Worm (Caenorhabditis elegans) whole organism, L4 larva: ENCODE data around the gene hlh-26.
A peak's percentile ranks its signal among the peaks of the same experiment; 100 is the strongest.

Source experiments
- F44E2.7 ChIP-seq: fragments of 200-800 bp; sonication (Bioruptor generic); IDR thresholded peaks from 2 replicates; pipeline ENCODE4 v2.1.2; 2022; ENCODE audit warnings: missing genetic modification characterization, missing compliant biosample characterization
- Y48G9A.11 ChIP-seq: fragments of 200-800 bp; sonication (Bioruptor generic); IDR thresholded peaks from 2 replicates; pipeline ENCODE4 v1.3.6; 2022; ENCODE audit warnings: missing genetic modification reagents, missing genetic modification characterization, missing compliant biosample characterization
- Y5F2A.4 ChIP-seq: fragments of 200-800 bp; sonication (Bioruptor generic); optimal IDR thresholded peaks from 2 replicates; lab custom pipeline; 2018; ENCODE audit warnings: mild to moderate bottlenecking, missing genetic modification characterization, missing compliant biosample characterization
- ZK337.2 ChIP-seq: fragments of 200-800 bp; sonication (Bioruptor generic); IDR thresholded peaks from 2 replicates; pipeline ENCODE4 v1.3.6; 2022; ENCODE audit warnings: missing genetic modification reagents, missing genetic modification characterization, missing compliant biosample characterization
- aha-1 ChIP-seq: fragments of 150-350 bp; peaks from one replicate; lab custom pipeline; 2014; ENCODE audit warnings: missing biosample characterization, missing genetic modification characterization
- ceh-20 ChIP-seq: fragments of 200-800 bp; sonication (Bioruptor generic); IDR thresholded peaks from 2 replicates; pipeline ENCODE4 v1.3.6; 2022; ENCODE audit warnings: missing genetic modification reagents, missing genetic modification characterization, missing compliant biosample characterization
- ces-1 ChIP-seq: fragments of 150-350 bp; sonication (generic microtip); optimal IDR thresholded peaks from 4 replicates; lab custom pipeline; 2014; ENCODE audit warnings: missing biosample characterization, missing genetic modification reagents, missing genetic modification characterization
- cey-2 ChIP-seq: sonication (generic microtip); optimal IDR thresholded peaks from 3 replicates; lab custom pipeline; 2017; ENCODE audit warnings: missing genetic modification characterization, mild to moderate bottlenecking, missing compliant biosample characterization, antibody characterized with exemption, borderline replicate concordance; ENCODE audit not compliant: insufficient read depth
- daf-12 ChIP-seq: fragments of 150-350 bp; optimal IDR thresholded peaks from 2 replicates; lab custom pipeline; 2014; ENCODE audit warnings: missing biosample characterization, missing genetic modification reagents, missing genetic modification characterization
- daf-16 ChIP-seq, 3 experiments: sonication (generic microtip); optimal IDR thresholded peaks; 2 replicates each; lab custom pipeline; 2016 to 2017; ENCODE audit warnings: missing genetic modification characterization in 3 of 3, missing genetic modification reagents in 3 of 3, mild to moderate bottlenecking in 2 of 3, missing compliant biosample characterization in 2 of 3, missing biosample characterization in 1 of 3, moderate library complexity in 1 of 3
- dmd-6 ChIP-seq: fragments of 200-800 bp; sonication (Bioruptor generic); IDR thresholded peaks from 2 replicates; pipeline ENCODE4 v1.3.6; 2022; ENCODE audit warnings: missing genetic modification reagents, missing genetic modification characterization, missing compliant biosample characterization
- duxl-1 ChIP-seq: sonication (generic microtip); optimal IDR thresholded peaks from 2 replicates; lab custom pipeline; 2016; ENCODE audit warnings: mild to moderate bottlenecking, missing genetic modification characterization, moderate library complexity, missing compliant biosample characterization; ENCODE audit not compliant: poor library complexity
- dve-1 ChIP-seq: sonication (generic microtip); optimal IDR thresholded peaks from 2 replicates; lab custom pipeline; 2017; ENCODE audit warnings: antibody characterized with exemption, mild to moderate bottlenecking, missing genetic modification characterization, missing compliant biosample characterization; ENCODE audit not compliant: insufficient read depth
- egl-43 ChIP-seq: fragments of 200-800 bp; sonication (Bioruptor generic); IDR thresholded peaks from 2 replicates; pipeline ENCODE4 v1.3.6; 2022; ENCODE audit warnings: missing genetic modification reagents, missing genetic modification characterization, missing compliant biosample characterization
- fkh-10 ChIP-seq: fragments of 150-350 bp; optimal IDR thresholded peaks from 2 replicates; lab custom pipeline; 2014; ENCODE audit warnings: missing biosample characterization, missing genetic modification reagents, missing genetic modification characterization
- gei-8 ChIP-seq: fragments of 200-800 bp; sonication (Bioruptor generic); optimal IDR thresholded peaks from 2 replicates; lab custom pipeline; 2018; ENCODE audit warnings: mild to moderate bottlenecking, missing genetic modification characterization, missing compliant biosample characterization
- hif-1 ChIP-seq, 2 experiments: sonication (generic microtip); optimal IDR thresholded peaks; 2 replicates each; lab custom pipeline; 2016 to 2017; ENCODE audit warnings: missing compliant biosample characterization in 2 of 2, missing genetic modification characterization in 2 of 2, missing genetic modification reagents in 2 of 2, missing genotype in 2 of 2, mild to moderate bottlenecking in 1 of 2
- hlh-30 ChIP-seq: sonication (generic microtip); optimal IDR thresholded peaks from 2 replicates; lab custom pipeline; 2017; ENCODE audit warnings: antibody characterized with exemption, mild to moderate bottlenecking, missing genetic modification characterization, missing compliant biosample characterization; ENCODE audit not compliant: insufficient read depth
- lim-7 ChIP-seq: fragments of 200-800 bp; sonication (Bioruptor generic); IDR thresholded peaks from 2 replicates; pipeline ENCODE4 v1.3.6; 2022; ENCODE audit warnings: missing genetic modification characterization, missing compliant biosample characterization
- lin-1 ChIP-seq: fragments of 200-800 bp; sonication (Bioruptor generic); IDR thresholded peaks from 2 replicates; pipeline ENCODE4 v1.3.6; 2022; ENCODE audit warnings: missing genetic modification reagents, missing genetic modification characterization, missing compliant biosample characterization
- lin-15B ChIP-seq: fragments of 150-350 bp; sonication (generic microtip); optimal IDR thresholded peaks from 3 replicates; lab custom pipeline; 2014; ENCODE audit warnings: missing biosample characterization, missing genetic modification characterization
- lin-38 ChIP-seq: fragments of 200-800 bp; sonication (Bioruptor generic); IDR thresholded peaks from 2 replicates; pipeline ENCODE4 v1.3.6; 2022; ENCODE audit warnings: missing genetic modification reagents, missing genetic modification characterization, missing compliant biosample characterization
- lsy-2 ChIP-seq, 2 experiments: fragments of 150-350 bp in 1 of 2; sonication (generic microtip) in 1 of 2; optimal IDR thresholded peaks; 2 replicates each; lab custom pipeline; 2014 to 2017; ENCODE audit warnings: missing biosample characterization in 2 of 2, missing genetic modification characterization in 2 of 2
- madf-5 ChIP-seq, 2 experiments: fragments of 200-800 bp; sonication (Bioruptor generic); IDR thresholded peaks; 2 replicates each; pipeline ENCODE4 v1.3.6; 2022; ENCODE audit warnings: missing compliant biosample characterization in 2 of 2, missing genetic modification characterization in 2 of 2
- mdl-1 ChIP-seq, 2 experiments: fragments of 150-350 bp in 1 of 2; sonication (generic microtip) in 1 of 2; optimal IDR thresholded peaks; 2 replicates each; lab custom pipeline; 2014 to 2017; ENCODE audit warnings: missing biosample characterization in 2 of 2, missing genetic modification characterization in 2 of 2
- mdt-29 ChIP-seq: fragments of 200-800 bp; sonication (Bioruptor generic); IDR thresholded peaks from 2 replicates; pipeline ENCODE4 v1.3.6; 2022; ENCODE audit warnings: missing genetic modification reagents, missing genetic modification characterization, missing compliant biosample characterization
- mep-1 ChIP-seq: fragments of 150-350 bp; sonication (generic microtip); optimal IDR thresholded peaks from 3 replicates; lab custom pipeline; 2014; ENCODE audit warnings: missing biosample characterization, missing genetic modification characterization
- mes-2 ChIP-seq: sonication (generic microtip); optimal IDR thresholded peaks from 2 replicates; lab custom pipeline; 2016; ENCODE audit warnings: missing genotype, mild to moderate bottlenecking, missing genetic modification characterization, missing compliant biosample characterization; ENCODE audit not compliant: poor library complexity, severe bottlenecking
- mxl-2 ChIP-seq: fragments of 200-800 bp; sonication (Bioruptor generic); conservative IDR thresholded peaks from 2 replicates; pipeline ENCODE4 v1.3.6; 2022; ENCODE audit warnings: missing genetic modification reagents, missing genetic modification characterization, missing compliant biosample characterization
- mxl-3 ChIP-seq: fragments of 200-800 bp; sonication (Bioruptor generic); optimal IDR thresholded peaks from 2 replicates; lab custom pipeline; 2018; ENCODE audit warnings: mild to moderate bottlenecking, missing genetic modification characterization, missing compliant biosample characterization
- nhr-10 ChIP-seq: fragments of 150-350 bp; optimal IDR thresholded peaks from 2 replicates; lab custom pipeline; 2014; ENCODE audit warnings: missing biosample characterization, missing genetic modification characterization
- nhr-102 ChIP-seq: sonication (generic microtip); optimal IDR thresholded peaks from 2 replicates; lab custom pipeline; 2016; ENCODE audit warnings: mild to moderate bottlenecking, missing genetic modification characterization, moderate library complexity, missing compliant biosample characterization
- nhr-41 ChIP-seq: fragments of 200-800 bp; sonication (Bioruptor generic); IDR thresholded peaks from 2 replicates; pipeline ENCODE4 v1.3.6; 2022; ENCODE audit warnings: missing genetic modification reagents, missing genetic modification characterization, missing compliant biosample characterization
- nhr-42 ChIP-seq: fragments of 200-800 bp; sonication (Bioruptor generic); IDR thresholded peaks from 2 replicates; pipeline ENCODE4 v1.3.6; 2022; ENCODE audit warnings: missing genetic modification characterization, missing compliant biosample characterization
- nhr-76 ChIP-seq: fragments of 150-350 bp; optimal IDR thresholded peaks from 2 replicates; lab custom pipeline; 2014; ENCODE audit warnings: missing biosample characterization, missing genetic modification characterization
- nhr-77 ChIP-seq: fragments of 150-350 bp; optimal IDR thresholded peaks from 2 replicates; lab custom pipeline; 2014; ENCODE audit warnings: missing biosample characterization, missing genetic modification characterization
- pqm-1 ChIP-seq: sonication (generic microtip); optimal IDR thresholded peaks from 2 replicates; lab custom pipeline; 2017; ENCODE audit warnings: missing biosample characterization, missing genetic modification characterization
- saeg-2 ChIP-seq: fragments of 200-800 bp; sonication (Bioruptor generic); IDR thresholded peaks from 2 replicates; pipeline ENCODE4 v1.3.6; 2022; ENCODE audit warnings: missing genetic modification reagents, missing genetic modification characterization, missing compliant biosample characterization
- set-16 ChIP-seq: fragments of 200-800 bp; sonication (Bioruptor generic); IDR thresholded peaks from 2 replicates; pipeline ENCODE4 v1.3.6; 2022; ENCODE audit warnings: missing genetic modification reagents, missing genetic modification characterization, missing compliant biosample characterization
- snpc-4 ChIP-seq: fragments of 150-350 bp; optimal IDR thresholded peaks from 2 replicates; lab custom pipeline; 2014; ENCODE audit warnings: missing biosample characterization, missing genetic modification characterization
- unc-130 ChIP-seq: sonication (generic microtip); optimal IDR thresholded peaks from 2 replicates; lab custom pipeline; 2016; ENCODE audit warnings: missing genetic modification reagents, missing genetic modification characterization, missing compliant biosample characterization
- unc-62 ChIP-seq, 3 experiments: fragments of 150-350 bp in 1 of 3; sonication (generic microtip); optimal IDR thresholded peaks in 2 of 3; peaks in 1 of 3; 1 replicate in 1 of 3; 2 replicates in 2 of 3; lab custom pipeline; 2014 to 2017; ENCODE audit warnings: missing biosample characterization in 3 of 3, missing genetic modification characterization in 3 of 3, missing genetic modification reagents in 3 of 3, missing genotype in 1 of 3
- vab-7 ChIP-seq: fragments of 200-800 bp; sonication (Bioruptor generic); IDR thresholded peaks from 2 replicates; pipeline ENCODE4 v1.3.6; 2022; ENCODE audit warnings: missing genetic modification reagents, missing genetic modification characterization, missing compliant biosample characterization
- zfp-3 ChIP-seq: fragments of 200-800 bp; sonication (Bioruptor generic); conservative IDR thresholded peaks from 2 replicates; pipeline ENCODE4 v1.3.6; 2022; ENCODE audit warnings: missing genetic modification reagents, missing genetic modification characterization, missing compliant biosample characterization
- zip-11 ChIP-seq: fragments of 200-800 bp; sonication (Bioruptor generic); IDR thresholded peaks from 2 replicates; pipeline ENCODE4 v1.3.6; 2022; ENCODE audit warnings: missing genetic modification characterization, missing compliant biosample characterization
- zip-2 ChIP-seq: fragments of 150-350 bp; optimal IDR thresholded peaks from 2 replicates; lab custom pipeline; 2014; ENCODE audit warnings: missing biosample characterization, missing genetic modification characterization
- ztf-7 ChIP-seq: fragments of 150-350 bp; optimal IDR thresholded peaks from 2 replicates; lab custom pipeline; 2014; ENCODE audit warnings: missing biosample characterization, missing genetic modification characterization

hlh-26 gene

ce11 chrII:5544145-5544515, 10.6 kb upstream of the hlh-26 start (continued):
- TF ChIP-seq zfp-3 (GFP tag; lab: Robert Waterston, UW) (no peak), F44E2.7 (GFP tag; lab: Robert Waterston, UW) (no peak), nhr-41 (GFP tag; lab: Robert Waterston, UW) (peak; percentile 46; the same call in 1 of the 2 replicates), lsy-2 (tag; optimal IDR thresholded peaks at IDR 0.05; lab: Kevin White, UChicago) (peak; percentile 0 to 83), set-16 (GFP tag; lab: Robert Waterston, UW) (no peak), daf-12 (tag; lab: Kevin White, UChicago) (no peak), mes-2 (tag; lab: Kevin White, UChicago) (peak; percentile 81), aha-1 (peak; percentile 48), hif-1 (tag; optimal IDR thresholded peaks at IDR 0.05; lab: Kevin White, UChicago) (peak in 1 of 2 experiments; percentile 34), zip-2 (tag; lab: Kevin White, UChicago) (no peak), nhr-42 (GFP tag; lab: Robert Waterston, UW) (peak; percentile 86), mep-1 (peak; percentile 76), saeg-2 (GFP tag; lab: Robert Waterston, UW) (peak; percentile 47; the same call in 1 of the 2 replicates), pqm-1 (tag; lab: Kevin White, UChicago) (no peak), ces-1 (GFP tag; lab: Kevin White, UChicago) (no peak), lin-15B (no peak), Y48G9A.11 (GFP tag; lab: Robert Waterston, UW) (no peak), ZK337.2 (no peak), mdt-29 (GFP tag; lab: Robert Waterston, UW) (peak; percentile 97), daf-16 (GFP tag; optimal IDR thresholded peaks at IDR 0.05; lab: Kevin White, UChicago) (peak in 1 of 2 experiments; percentile 76), daf-16 (tag; optimal IDR thresholded peaks at IDR 0.05; lab: Kevin White, UChicago) (peak; percentile 81), nhr-77 (tag; lab: Kevin White, UChicago) (peak; percentile 15), egl-43 (peak; percentile 65; the same call in 1 of the 2 replicates), ceh-20 (GFP tag; lab: Robert Waterston, UW) (peak; percentile 46), snpc-4 (peak; percentile 92), nhr-10 (tag; lab: Kevin White, UChicago) (peak; percentile 72), lin-38 (GFP tag; lab: Robert Waterston, UW) (0 out of 2 replicates have a peak, but pooled peaks have one; percentile 4), mxl-2 (GFP tag; lab: Robert Waterston, UW) (peak; percentile 60; the same call in 1 of the 2 replicates), dmd-6 (peak; percentile 80), fkh-10 (GFP tag; lab: Kevin White, UChicago) (no peak), gei-8 (no peak), dve-1 (tag; lab: Kevin White, UChicago) (peak; percentile 96), Y5F2A.4 (GFP tag; lab: Kevin White, UChicago) (no peak), lin-1 (peak; percentile 59; the same call in 1 of the 2 replicates), duxl-1 (tag; lab: Kevin White, UChicago) (peak; percentile 46), unc-130 (no peak)

- peak; percentile 65 for TF ChIP-seq lin-15B
- TF ChIP-seq lim-7 (GFP tag; lab: Robert Waterston, UW), result peak; percentile 78
- TF ChIP-seq madf-5 (GFP tag; IDR thresholded peaks at IDR 0.05; lab: Robert Waterston, UW), result peak in 1 of 2 experiments; percentile 33; a peak in 1 of 4 replicates
- peak; percentile 96 for TF ChIP-seq nhr-42 (GFP tag; lab: Robert Waterston, UW)
- peak; percentile 84 to 93 for TF ChIP-seq mdl-1 (tag; optimal IDR thresholded peaks at IDR 0.05; lab: Kevin White, UChicago)
- TF ChIP-seq vab-7 (GFP tag; lab: Robert Waterston, UW), result peak; percentile 94
- TF ChIP-seq ceh-20 (GFP tag; lab: Robert Waterston, UW), result peak; percentile 97
- peak; percentile 92 for TF ChIP-seq ztf-7 (tag; lab: Kevin White, UChicago)
- peak; percentile 90 for TF ChIP-seq mxl-3 (GFP tag; lab: Kevin White, UChicago)
- peak; percentile 94 for TF ChIP-seq hlh-30 (tag; lab: Kevin White, UChicago)
- TF ChIP-seq zip-11, result 0 out of 2 replicates have a peak, but pooled peaks have one; percentile 7
- TF ChIP-seq mep-1, result peak; percentile 99
- TF ChIP-seq dve-1 (tag; lab: Kevin White, UChicago), result peak; percentile 99
- peak in 1 of 2 experiments; percentile 100 for TF ChIP-seq unc-62 (GFP tag; optimal IDR thresholded peaks at IDR 0.05 in 1 of 2; lab: Kevin White, UChicago)
- TF ChIP-seq unc-62 (tag; optimal IDR thresholded peaks at IDR 0.05; lab: Kevin White, UChicago), result peak; percentile 94
- peak; percentile 94 for TF ChIP-seq zfp-3 (GFP tag; lab: Robert Waterston, UW)
- peak; percentile 97 for TF ChIP-seq nhr-102 (tag; lab: Kevin White, UChicago)
- peak; percentile 46 for TF ChIP-seq nhr-76 (tag; lab: Kevin White, UChicago)
- TF ChIP-seq cey-2 (tag; lab: Kevin White, UChicago), result peak; percentile 92
Measured at ce11 chrII:5543476-5544144, 10.1 kb upstream of the hlh-26 start.
